Worm (Caenorhabditis elegans) whole organism, early embryonic: ENCODE data around the gene C12D8.9.

ENCODE experiments used
- F13C5.2 ChIP-seq: sonication (generic microtip); optimal IDR thresholded peaks from 2 replicates; lab custom pipeline; 2017; ENCODE audit warnings: mild to moderate bottlenecking, missing genetic modification characterization, inconsistent platforms, missing compliant biosample characterization
- aly-1 ChIP-seq: sonication (generic microtip); optimal IDR thresholded peaks from 2 replicates; lab custom pipeline; 2016; ENCODE audit warnings: missing genetic modification characterization, missing compliant biosample characterization
- ama-1 ChIP-seq: fragments of 150-350 bp; optimal IDR thresholded peaks from 2 replicates; lab custom pipeline; 2014
- ets-7 ChIP-seq: sonication (generic microtip); optimal IDR thresholded peaks from 2 replicates; lab custom pipeline; 2016; ENCODE audit warnings: missing genotype, missing genetic modification characterization, missing compliant biosample characterization
- pes-1 ChIP-seq: fragments of 200-800 bp; sonication (Bioruptor generic); IDR thresholded peaks from 2 replicates; pipeline ENCODE4 v1.3.6; 2022; ENCODE audit warnings: missing genetic modification reagents, missing genetic modification characterization, missing compliant biosample characterization
- sea-1 ChIP-seq: fragments of 200-800 bp; sonication (Bioruptor generic); conservative IDR thresholded peaks from 2 replicates; pipeline ENCODE4 v1.3.6; 2022; ENCODE audit warnings: missing genetic modification characterization, missing compliant biosample characterization

- TF ChIP-seq ama-1 (lab: Kevin White, UChicago) (no peak), pes-1 (GFP tag; lab: Robert Waterston, UW) (no peak), sea-1 (GFP tag; lab: Robert Waterston, UW) (no peak), F13C5.2 (no peak), aly-1 (tag; lab: Kevin White, UChicago) (no peak), ets-7 (tag; lab: Kevin White, UChicago) (no peak)
Measured at ce11 chrV:10241121-10241803, 1.7 kb downstream of the C12D8.9 start, which contains the start of the genes C12D8.21 and col-148.
